Fruit fly (Drosophila melanogaster) whole organism, pupa: ENCODE results near the gene ND-75.

Experiments
- CG13204 ChIP-seq: fragments of 200-800 bp; sonication (Bioruptor generic); optimal IDR thresholded peaks from 2 replicates; lab custom pipeline; 2018; ENCODE audit warnings: missing biosample characterization, mild to moderate bottlenecking, missing genetic modification characterization, moderate library complexity
- CG17806 ChIP-seq: fragments of 200-800 bp; sonication (Bioruptor generic); optimal IDR thresholded peaks from 2 replicates; lab custom pipeline; 2018; ENCODE audit warnings: missing biosample characterization, mild to moderate bottlenecking, missing genetic modification characterization, moderate library complexity
- CG34367 ChIP-seq: fragments of 200-800 bp; sonication (Bioruptor generic); optimal IDR thresholded peaks from 2 replicates; lab custom pipeline; 2018; ENCODE audit warnings: missing biosample characterization, mild to moderate bottlenecking, missing genetic modification characterization
- CG8301 ChIP-seq: fragments of 200-800 bp; sonication (Bioruptor generic); optimal IDR thresholded peaks from 2 replicates; lab custom pipeline; 2018; ENCODE audit warnings: missing biosample characterization, mild to moderate bottlenecking, missing genetic modification characterization
- Ets98B ChIP-seq: fragments of 200-800 bp; sonication (Bioruptor generic); IDR thresholded peaks from 2 replicates; pipeline ENCODE4 v1.3.6; 2022; ENCODE audit warnings: missing biosample characterization, missing genetic modification characterization
- Pif1B ChIP-seq: fragments of 200-800 bp; sonication (Bioruptor generic); optimal IDR thresholded peaks from 3 replicates; lab custom pipeline; 2016; ENCODE audit warnings: missing biosample characterization, missing genetic modification characterization
- gl ChIP-seq: fragments of 200-800 bp; sonication (Bioruptor generic); optimal IDR thresholded peaks from 2 replicates; lab custom pipeline; 2018; ENCODE audit warnings: missing biosample characterization, mild to moderate bottlenecking, missing genetic modification characterization

- TF ChIP-seq CG17806 (tag; lab: Kevin White, UChicago) (no peak), CG34367 (peak; percentile 7), Pif1B (GFP tag; lab: Kevin White, UChicago) (peak; percentile 4), gl (tag; lab: Kevin White, UChicago) (peak; percentile 49), Ets98B (GFP tag; lab: Robert Waterston, UW) (no peak), CG8301 (no peak), CG13204 (GFP tag; lab: Kevin White, UChicago) (no peak)
Observed at dm6 chrX:8231241-8232028, 20.1 kb downstream of the ND-75 start.
